Worm (Caenorhabditis elegans): ENCODE data around the gene cpg-23.
"Not testable (repeated sequence)": the region's sequence is repeated elsewhere in the genome, so short reads cannot be mapped to it uniquely, and the experiment has no call there.

DNA sequence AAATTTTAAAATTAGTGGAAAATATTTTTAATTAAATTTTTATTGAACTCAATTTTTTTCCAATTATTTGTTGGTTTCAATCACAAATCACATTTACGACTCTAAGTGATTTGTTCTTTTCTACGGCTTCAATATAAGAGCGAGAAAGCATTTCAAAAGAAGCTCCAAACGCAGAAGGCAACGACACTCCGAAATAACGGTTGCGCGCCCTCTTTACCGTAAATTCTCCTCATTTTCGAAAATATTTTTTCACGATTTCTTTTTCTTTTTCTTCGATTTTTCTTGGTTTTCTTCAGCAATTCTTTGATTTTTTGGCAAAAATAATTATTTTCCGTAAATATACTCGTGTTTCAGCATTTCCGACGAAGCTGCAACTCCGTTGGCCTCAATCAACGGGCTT lies 46.0 kb upstream of the cpg-23 start:
- not testable (repeated sequence) for TF ChIP-seq daf-19 (GFP tag; conservative IDR thresholded peaks at IDR 0.05); nhr-76 (tag; optimal IDR thresholded peaks at IDR 0.05); aha-1 (tag); nhr-11 (tag; optimal IDR thresholded peaks at IDR 0.05); pha-4 (GFP tag; IDR thresholded peaks at IDR 0.05); pha-4 (tag; optimal IDR thresholded peaks at IDR 0.05); nhr-28 (tag; optimal IDR thresholded peaks at IDR 0.05); ZK546.5 (tag; optimal IDR thresholded peaks at IDR 0.05); dve-1 (tag; optimal IDR thresholded peaks at IDR 0.05; ENCODE audit: insufficient read depth); daf-16 (GFP tag; optimal IDR thresholded peaks at IDR 0.05); daf-16 (tag; optimal IDR thresholded peaks at IDR 0.05); lin-15B (tag; optimal IDR thresholded peaks at IDR 0.05); unc-130 (GFP tag; optimal IDR thresholded peaks at IDR 0.05)
